Worm (Caenorhabditis elegans): ENCODE measurements around the gene pkd-2.
"Not testable (repeated sequence)": the region's sequence is repeated elsewhere in the genome, so short reads cannot be mapped to it uniquely, and the experiment has no call there.

The pkd-2 gene

ce11 chrIV:15206649-15207048 lies 28.1 kb downstream of the pkd-2 start:
- TF ChIP-seq ceh-14 (tag; optimal IDR thresholded peaks at IDR 0.05), result no peak

ce11 chrIV:15202923-15203322 lies 31.9 kb downstream of the pkd-2 start, which contains the start of gene sra-30:
Gene sra-30 (minus strand): TSS chrIV:15203023.
- TF ChIP-seq odd-2 (tag; optimal IDR thresholded peaks at IDR 0.05) (no peak), ztf-16 (tag; optimal IDR thresholded peaks at IDR 0.05) (no peak), fax-1 (tag; optimal IDR thresholded peaks at IDR 0.05) (no peak), C38D4.7 (GFP tag; optimal IDR thresholded peaks at IDR 0.05) (no peak), fkh-10 (GFP tag; optimal IDR thresholded peaks at IDR 0.05) (no peak), ceh-19 (GFP tag; optimal IDR thresholded peaks at IDR 0.05) (no peak), T23F11.4 (GFP tag; optimal IDR thresholded peaks at IDR 0.05) (no peak), unc-55 (GFP tag; optimal IDR thresholded peaks at IDR 0.05) (no peak), Y22D7AL.16 (tag; optimal IDR thresholded peaks at IDR 0.05) (no peak), ceh-24 (tag; optimal IDR thresholded peaks at IDR 0.05) (no peak), ceh-31 (tag; optimal IDR thresholded peaks at IDR 0.05) (no peak), lim-6 (tag; optimal IDR thresholded peaks at IDR 0.05) (no peak), pag-3 (tag; optimal IDR thresholded peaks at IDR 0.05; ENCODE audit: borderline replicate concordance) (no peak)

DNA sequence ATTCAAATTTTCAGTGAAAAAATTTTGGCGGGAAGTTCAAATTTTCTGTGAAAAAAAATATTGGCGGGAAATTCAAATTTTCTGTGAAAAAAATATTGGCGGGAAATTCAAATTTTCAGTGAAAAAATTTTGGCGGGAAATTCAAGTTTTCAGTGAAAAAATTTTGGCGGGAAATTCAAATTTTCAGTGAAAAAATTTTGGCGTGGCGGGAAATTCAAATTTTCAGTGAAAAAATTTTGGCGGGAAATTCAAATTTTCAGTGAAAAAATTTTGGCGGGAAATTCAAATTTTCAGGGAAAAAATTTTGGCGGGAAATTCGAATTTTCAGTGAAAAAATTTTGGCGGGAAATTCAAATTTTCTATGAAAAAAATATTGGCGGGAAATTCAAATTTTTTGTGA lies 45.3 kb downstream of the pkd-2 start:
- peak; percentile 62 for TF ChIP-seq unc-3 (GFP tag; conservative IDR thresholded peaks at IDR 0.05)
- not testable (repeated sequence) for TF ChIP-seq unc-3 (tag; optimal IDR thresholded peaks at IDR 0.05)

DNA sequence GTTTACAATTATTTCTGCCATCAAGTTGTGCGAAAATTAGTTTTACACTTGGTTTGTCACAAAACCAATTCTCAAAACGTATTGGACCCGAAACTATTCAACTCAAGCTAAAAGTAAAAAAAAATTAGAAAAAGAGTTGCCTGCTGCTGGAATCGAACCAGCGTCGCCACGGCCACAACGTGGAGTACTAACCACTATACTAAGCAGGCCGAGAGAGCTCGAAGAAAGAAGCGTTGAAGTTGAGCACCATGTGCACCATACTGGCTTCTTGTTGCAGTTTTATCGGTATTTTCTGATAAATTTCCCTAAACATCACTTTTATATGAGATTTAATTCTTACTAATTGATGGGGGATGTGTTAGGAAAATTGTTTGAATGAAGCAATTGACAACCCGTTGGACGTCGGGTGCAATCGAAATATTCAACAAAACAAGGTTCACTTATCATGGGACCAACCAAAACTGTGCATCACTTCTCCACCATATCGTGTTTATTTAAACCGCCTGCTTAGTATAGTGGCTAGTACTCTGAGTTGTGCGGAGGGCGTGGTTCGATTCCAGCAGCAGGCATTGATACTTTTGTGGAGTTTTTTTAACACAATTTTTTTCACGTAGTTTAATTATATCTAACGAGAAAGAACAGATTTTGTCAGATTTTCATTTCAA lies 47.1 kb downstream of the pkd-2 start:
- TF ChIP-seq hlh-8 (tag; optimal IDR thresholded peaks at IDR 0.05) (no peak), fkh-10 (GFP tag; optimal IDR thresholded peaks at IDR 0.05) (no peak), pag-3 (tag; optimal IDR thresholded peaks at IDR 0.05; ENCODE audit: borderline replicate concordance) (no peak), ceh-48 (tag; optimal IDR thresholded peaks at IDR 0.05) (no peak), ceh-31 (tag; optimal IDR thresholded peaks at IDR 0.05) (no peak), hlh-15 (tag; optimal IDR thresholded peaks at IDR 0.05) (no peak)

DNA sequence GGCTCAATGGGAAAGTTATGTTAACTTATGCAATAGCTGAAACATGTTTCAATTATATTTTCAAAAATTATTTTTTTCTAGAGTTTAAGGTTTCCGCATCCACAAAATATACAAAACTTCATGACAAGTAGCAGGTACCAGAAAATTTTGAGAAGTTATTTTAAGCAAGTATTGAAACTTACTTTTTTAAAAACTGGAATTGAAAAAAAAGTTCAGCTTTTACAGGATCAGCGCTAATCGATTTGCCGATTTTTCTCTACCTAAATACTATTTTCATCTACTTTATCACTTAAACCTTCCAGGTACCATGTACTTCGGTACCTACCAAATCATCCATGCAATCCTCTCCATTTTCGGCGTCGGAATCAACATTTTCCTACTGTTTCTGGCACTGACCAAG lies 55.2 kb downstream of the pkd-2 start, which contains the start of gene srd-23:
srd-23 (plus strand) TSS at position 301 of the 400 bp plus-strand sequence.
- TF ChIP-seq pax-1 (tag; optimal IDR thresholded peaks at IDR 0.05) (no peak), pha-2 (tag; optimal IDR thresholded peaks at IDR 0.05) (no peak), ceh-24 (tag; optimal IDR thresholded peaks at IDR 0.05) (no peak), ceh-18 (tag; optimal IDR thresholded peaks at IDR 0.05) (no peak), fkh-6 (tag; optimal IDR thresholded peaks at IDR 0.05) (no peak), K02D7.2 (tag; optimal IDR thresholded peaks at IDR 0.05) (no peak), pat-9 (tag; optimal IDR thresholded peaks at IDR 0.05) (no peak), elt-2 (tag; optimal IDR thresholded peaks at IDR 0.05) (no peak), unc-42 (tag; optimal IDR thresholded peaks at IDR 0.05) (no peak), ceh-31 (tag; optimal IDR thresholded peaks at IDR 0.05) (no peak), K09A11.1 (tag; optimal IDR thresholded peaks at IDR 0.05; ENCODE audit: insufficient read depth) (no peak), C08G9.2 (tag; optimal IDR thresholded peaks at IDR 0.05) (no peak), sox-4 (tag; optimal IDR thresholded peaks at IDR 0.05) (no peak), T23F11.4 (GFP tag; optimal IDR thresholded peaks at IDR 0.05) (no peak), sdc-2 (tag; optimal IDR thresholded peaks at IDR 0.05) (no peak), sox-2 (GFP tag; IDR thresholded peaks at IDR 0.05) (no peak), mec-3 (tag; optimal IDR thresholded peaks at IDR 0.05; ENCODE audit: borderline replicate concordance) (no peak), eyg-1 (tag; optimal IDR thresholded peaks at IDR 0.05) (no peak), tbx-2 (tag; optimal IDR thresholded peaks at IDR 0.05) (no peak), unc-86 (tag; optimal IDR thresholded peaks at IDR 0.05) (no peak)

All from whole organism, late embryonic.